Worm (Caenorhabditis elegans) whole organism, young adult: ENCODE data around the gene clec-80.

Experiments
- B0035.1 ChIP-seq: sonication (generic microtip); optimal IDR thresholded peaks from 2 replicates; lab custom pipeline; 2016; ENCODE audit warnings: missing genetic modification characterization, mild to moderate bottlenecking, missing compliant biosample characterization, missing genotype, missing genetic modification reagents
- B0261.1 ChIP-seq: sonication (generic microtip); optimal IDR thresholded peaks from 2 replicates; lab custom pipeline; 2016; ENCODE audit warnings: mild to moderate bottlenecking, missing genetic modification characterization, moderate library complexity, missing compliant biosample characterization
- C17E4.6 ChIP-seq: fragments of 200-800 bp; sonication (Bioruptor generic); IDR thresholded peaks from 2 replicates; pipeline ENCODE4 v1.3.6; 2022; ENCODE audit warnings: missing genetic modification reagents, missing genetic modification characterization, missing compliant biosample characterization
- D2030.7 ChIP-seq: fragments of 200-800 bp; sonication (Bioruptor generic); IDR thresholded peaks from 2 replicates; pipeline ENCODE4 v1.3.6; 2022; ENCODE audit warnings: missing genetic modification reagents, missing genetic modification characterization, missing compliant biosample characterization
- F33H1.4 ChIP-seq: fragments of 200-800 bp; sonication (Bioruptor generic); IDR thresholded peaks from 2 replicates; pipeline ENCODE4 v1.3.6; 2022; ENCODE audit warnings: missing genetic modification reagents, missing genetic modification characterization, missing compliant biosample characterization
- F57C9.4 ChIP-seq: sonication (generic microtip); optimal IDR thresholded peaks from 2 replicates; lab custom pipeline; 2017; ENCODE audit warnings: mild to moderate bottlenecking, missing genetic modification characterization, missing compliant biosample characterization
- K11D2.4 ChIP-seq: fragments of 200-800 bp; sonication (Bioruptor generic); IDR thresholded peaks from 2 replicates; pipeline ENCODE4 v1.3.6; 2022; ENCODE audit warnings: missing genetic modification reagents, missing genetic modification characterization, missing compliant biosample characterization
- K12H6.12 ChIP-seq: fragments of 200-800 bp; sonication (Bioruptor generic); optimal IDR thresholded peaks from 2 replicates; lab custom pipeline; 2018; ENCODE audit warnings: mild to moderate bottlenecking, missing genetic modification characterization, missing compliant biosample characterization
- Y53G8AR.9 ChIP-seq: fragments of 200-800 bp; sonication (Bioruptor generic); conservative IDR thresholded peaks from 2 replicates; pipeline ENCODE4 v1.3.6; 2022; ENCODE audit warnings: missing genetic modification reagents, missing genetic modification characterization, missing compliant biosample characterization
- Y95B8A.8 ChIP-seq: fragments of 200-800 bp; sonication (Bioruptor generic); IDR thresholded peaks from 2 replicates; pipeline ENCODE4 v1.3.6; 2022; ENCODE audit warnings: missing genetic modification reagents, missing genetic modification characterization, missing compliant biosample characterization
- ZK185.1 ChIP-seq: sonication (generic microtip); optimal IDR thresholded peaks from 2 replicates; lab custom pipeline; 2016; ENCODE audit warnings: mild to moderate bottlenecking, missing genetic modification characterization, missing compliant biosample characterization; ENCODE audit not compliant: poor library complexity, severe bottlenecking
- akir-1 ChIP-seq: fragments of 200-800 bp; sonication (Bioruptor generic); optimal IDR thresholded peaks from 2 replicates; lab custom pipeline; 2018; ENCODE audit warnings: mild to moderate bottlenecking, missing genetic modification characterization, moderate library complexity, missing compliant biosample characterization
- attf-5 ChIP-seq: fragments of 200-800 bp; sonication (Bioruptor generic); optimal IDR thresholded peaks from 2 replicates; lab custom pipeline; 2018; ENCODE audit warnings: mild to moderate bottlenecking, missing genetic modification characterization, missing compliant biosample characterization
- attf-6 ChIP-seq: fragments of 200-800 bp; sonication (Bioruptor generic); IDR thresholded peaks from 2 replicates; pipeline ENCODE4 v1.3.6; 2022; ENCODE audit warnings: missing genetic modification reagents, missing genetic modification characterization, missing compliant biosample characterization
- cebp-1 ChIP-seq, 2 experiments: fragments of 200-800 bp in 1 of 2; sonication (Bioruptor generic) in 1 of 2; sonication (generic microtip) in 1 of 2; IDR thresholded peaks in 1 of 2; optimal IDR thresholded peaks in 1 of 2; 2 replicates each; pipeline versions ENCODE4 v1.3.6 to Lab custom; 2017 to 2022; ENCODE audit warnings: missing compliant biosample characterization in 2 of 2, missing genetic modification characterization in 2 of 2, mild to moderate bottlenecking in 1 of 2, missing genetic modification reagents in 1 of 2, moderate library complexity in 1 of 2
- ceh-100 ChIP-seq: fragments of 200-800 bp; sonication (Bioruptor generic); IDR thresholded peaks from 2 replicates; pipeline ENCODE4 v1.3.6; 2022; ENCODE audit warnings: missing genetic modification reagents, missing genetic modification characterization, missing compliant biosample characterization
- ceh-40 ChIP-seq: fragments of 200-800 bp; sonication (Bioruptor generic); IDR thresholded peaks from 2 replicates; pipeline ENCODE4 v1.3.6; 2022; ENCODE audit warnings: missing genetic modification characterization, missing compliant biosample characterization
- ceh-91 ChIP-seq: fragments of 200-800 bp; sonication (Bioruptor generic); IDR thresholded peaks from 2 replicates; pipeline ENCODE4 v1.3.6; 2022; ENCODE audit warnings: missing genetic modification reagents, missing genetic modification characterization, missing compliant biosample characterization
- dox-1 ChIP-seq: fragments of 200-800 bp; sonication (Bioruptor generic); IDR thresholded peaks from 2 replicates; pipeline ENCODE4 v1.3.6; 2022; ENCODE audit warnings: missing genetic modification reagents, missing genetic modification characterization, missing compliant biosample characterization
- egl-18 ChIP-seq: fragments of 200-800 bp; sonication (Bioruptor generic); IDR thresholded peaks from 2 replicates; pipeline ENCODE4 v1.3.6; 2022; ENCODE audit warnings: missing genetic modification reagents, missing genetic modification characterization, missing compliant biosample characterization
- egrh-3 ChIP-seq: fragments of 200-800 bp; sonication (Bioruptor generic); IDR thresholded peaks from 2 replicates; pipeline ENCODE4 v1.3.6; 2022; ENCODE audit warnings: missing genetic modification reagents, missing genetic modification characterization, missing compliant biosample characterization
- ets-4 ChIP-seq: fragments of 200-800 bp; sonication (Bioruptor generic); optimal IDR thresholded peaks from 2 replicates; lab custom pipeline; 2018; ENCODE audit warnings: mild to moderate bottlenecking, missing genetic modification characterization, missing compliant biosample characterization
- hmg-1.2 ChIP-seq: fragments of 200-800 bp; sonication (Bioruptor generic); IDR thresholded peaks from 2 replicates; pipeline ENCODE4 v1.3.6; 2022; ENCODE audit warnings: missing genetic modification reagents, missing genetic modification characterization, missing compliant biosample characterization
- hrde-1 ChIP-seq: sonication (generic microtip); optimal IDR thresholded peaks from 2 replicates; lab custom pipeline; 2016; ENCODE audit warnings: missing genetic modification characterization, mild to moderate bottlenecking, missing compliant biosample characterization, moderate library complexity, missing genotype, missing genetic modification reagents, borderline replicate concordance
- lin-35 ChIP-seq, 3 experiments: fragments of 150-350 bp in 2 of 3; sonication (generic microtip) in 1 of 3; optimal IDR thresholded peaks; 2 replicates each; lab custom pipeline; 2014 to 2018; ENCODE audit warnings: missing biosample characterization in 3 of 3, missing genetic modification characterization in 3 of 3, missing genetic modification reagents in 3 of 3
- lsy-27 ChIP-seq: sonication (generic microtip); optimal IDR thresholded peaks from 2 replicates; lab custom pipeline; 2017; ENCODE audit warnings: missing genetic modification characterization, mild to moderate bottlenecking, missing compliant biosample characterization, antibody characterized with exemption, missing genotype, borderline replicate concordance; ENCODE audit not compliant: insufficient read depth
- mcd-1 ChIP-seq: fragments of 200-800 bp; sonication (Bioruptor generic); IDR thresholded peaks from 2 replicates; pipeline ENCODE4 v1.3.6; 2022; ENCODE audit warnings: missing genetic modification reagents, missing genetic modification characterization, missing compliant biosample characterization
- mxl-1 ChIP-seq: sonication (generic microtip); optimal IDR thresholded peaks from 2 replicates; lab custom pipeline; 2016; ENCODE audit warnings: missing genetic modification characterization, missing compliant biosample characterization
- nfyb-1 ChIP-seq: fragments of 200-800 bp; sonication (Bioruptor generic); IDR thresholded peaks from 2 replicates; pipeline ENCODE4 v1.3.6; 2022; ENCODE audit warnings: missing genetic modification reagents, missing genetic modification characterization, missing compliant biosample characterization
- nhr-120 ChIP-seq: fragments of 200-800 bp; sonication (Bioruptor generic); IDR thresholded peaks from 2 replicates; pipeline ENCODE4 v1.3.6; 2022; ENCODE audit warnings: missing genetic modification characterization, missing compliant biosample characterization
- nhr-90 ChIP-seq: sonication (generic microtip); optimal IDR thresholded peaks from 2 replicates; lab custom pipeline; 2016; ENCODE audit warnings: missing genotype, mild to moderate bottlenecking, missing genetic modification characterization, missing compliant biosample characterization
- pbrm-1 ChIP-seq: fragments of 200-800 bp; sonication (Bioruptor generic); IDR thresholded peaks from 2 replicates; pipeline ENCODE4 v1.3.6; 2022; ENCODE audit warnings: missing genetic modification reagents, missing genetic modification characterization, missing compliant biosample characterization
- rec-8 ChIP-seq, 2 experiments: sonication (generic microtip); optimal IDR thresholded peaks; 2 replicates each; lab custom pipeline; 2016; ENCODE audit warnings: mild to moderate bottlenecking in 2 of 2, missing genetic modification characterization in 2 of 2, missing genetic modification reagents in 2 of 2, missing genotype in 2 of 2, missing biosample characterization in 1 of 2, missing compliant biosample characterization in 1 of 2, moderate library complexity in 1 of 2
- tbp1 ChIP-seq: fragments of 200-800 bp; sonication (Bioruptor generic); optimal IDR thresholded peaks from 2 replicates; lab custom pipeline; 2018; ENCODE audit warnings: mild to moderate bottlenecking, missing genetic modification characterization, missing compliant biosample characterization
- xnd-1 ChIP-seq: sonication (generic microtip); optimal IDR thresholded peaks from 2 replicates; lab custom pipeline; 2016; ENCODE audit warnings: missing genotype, missing genetic modification reagents, missing genetic modification characterization, missing compliant biosample characterization
- zfh-2 ChIP-seq: fragments of 200-800 bp; sonication (Bioruptor generic); conservative IDR thresholded peaks from 2 replicates; pipeline ENCODE4 v1.3.6; 2022; ENCODE audit warnings: missing genetic modification reagents, missing genetic modification characterization, missing compliant biosample characterization
- ztf-18 ChIP-seq: sonication (generic microtip); optimal IDR thresholded peaks from 2 replicates; lab custom pipeline; 2016; ENCODE audit warnings: missing genotype, mild to moderate bottlenecking, missing genetic modification characterization, missing compliant biosample characterization

Gene clec-80

DNA sequence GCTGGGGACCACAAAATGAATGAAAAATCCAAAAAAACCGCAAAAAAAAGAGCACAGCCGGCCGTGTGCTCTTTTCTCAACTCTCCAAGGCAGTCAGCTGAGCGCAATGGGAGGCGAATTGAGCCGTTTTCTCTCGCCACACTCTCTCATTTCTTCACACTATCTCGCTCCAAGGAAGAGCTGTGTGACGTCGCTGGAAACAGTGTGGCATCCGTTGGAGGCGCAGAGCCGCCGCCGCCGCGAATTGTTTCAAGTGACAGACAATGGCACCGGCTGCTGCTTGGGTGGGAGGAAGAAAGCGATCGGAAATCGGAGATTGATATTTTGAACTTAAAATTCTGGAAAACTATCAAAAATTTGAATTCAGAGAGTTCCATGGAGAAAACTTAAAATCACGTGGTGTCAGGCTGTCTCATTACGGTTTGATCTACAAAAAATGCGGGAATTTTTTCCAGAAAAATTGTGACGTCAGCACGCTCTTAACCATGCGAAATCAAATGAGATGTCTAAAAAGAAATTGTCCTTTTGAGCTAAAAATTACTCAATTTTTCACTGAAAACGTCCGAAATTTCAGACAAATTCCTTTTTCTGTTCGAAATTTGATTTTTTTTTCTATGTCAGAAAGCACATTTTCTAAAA, 47.4 kb upstream of the clec-80 start:
- TF ChIP-seq ztf-18 (tag; lab: Kevin White, UChicago) (no peak), akir-1 (GFP tag; lab: Kevin White, UChicago) (no peak), lin-35 (GFP tag; optimal IDR thresholded peaks at IDR 0.05; lab: Kevin White, UChicago) (no peak), attf-6 (GFP tag; lab: Robert Waterston, UW) (no peak), pbrm-1 (0 out of 2 replicates have a peak, but pooled peaks have one; percentile 38), B0261.1 (tag; lab: Kevin White, UChicago) (no peak), D2030.7 (no peak), lsy-27 (tag; lab: Kevin White, UChicago) (no peak), C17E4.6 (GFP tag; lab: Robert Waterston, UW) (no peak), B0035.1 (no peak), mcd-1 (GFP tag; lab: Robert Waterston, UW) (peak; percentile 44; the same call in 1 of the 2 replicates), nfyb-1 (GFP tag; lab: Robert Waterston, UW) (peak; percentile 54; the same call in 1 of the 2 replicates), zfh-2 (GFP tag; lab: Robert Waterston, UW) (peak; percentile 95), ceh-91 (GFP tag; lab: Robert Waterston, UW) (no peak), nhr-120 (GFP tag; lab: Robert Waterston, UW) (no peak), K12H6.12 (peak; percentile 39), dox-1 (GFP tag; lab: Robert Waterston, UW) (peak; percentile 26; the same call in 1 of the 2 replicates), Y53G8AR.9 (GFP tag; lab: Robert Waterston, UW) (no peak), rec-8 (tag; optimal IDR thresholded peaks at IDR 0.05; lab: Kevin White, UChicago) (no peak), ZK185.1 (tag; lab: Kevin White, UChicago) (no peak), tbp1 (GFP tag; lab: Kevin White, UChicago) (no peak), ceh-40 (GFP tag; lab: Robert Waterston, UW) (no peak), F33H1.4 (GFP tag; lab: Robert Waterston, UW) (no peak), hmg-1.2 (GFP tag; lab: Robert Waterston, UW) (peak; percentile 78), K11D2.4 (no peak), cebp-1 (GFP tag; IDR thresholded peaks at IDR 0.05; lab: Robert Waterston, UW) (no peak), cebp-1 (tag; optimal IDR thresholded peaks at IDR 0.05; lab: Kevin White, UChicago) (peak; percentile 43), egl-18 (GFP tag; lab: Robert Waterston, UW) (no peak), egrh-3 (GFP tag; lab: Robert Waterston, UW) (peak; percentile 51; the same call in 1 of the 2 replicates), nhr-90 (tag; lab: Kevin White, UChicago) (no peak), mxl-1 (tag; lab: Kevin White, UChicago) (no peak)

- TF ChIP-seq xnd-1 (tag; lab: Kevin White, UChicago): peak; percentile 6
- TF ChIP-seq ets-4: no peak
- TF ChIP-seq attf-5: no peak
- no peak for TF ChIP-seq dox-1 (GFP tag; lab: Robert Waterston, UW)
- no peak for TF ChIP-seq ceh-100
- TF ChIP-seq F57C9.4 (tag; lab: Kevin White, UChicago): no peak
- peak; percentile 84 for TF ChIP-seq ztf-18 (tag; lab: Kevin White, UChicago)
- 0 out of 2 replicates have a peak, but pooled peaks have one; percentile 27 for TF ChIP-seq Y95B8A.8 (GFP tag; lab: Robert Waterston, UW)
- peak; percentile 6 for TF ChIP-seq hrde-1 (tag; lab: Kevin White, UChicago)
These were observed 46.8 kb upstream of the clec-80 start for ce11 chrIV:2776733-2777132.
